Worm (Caenorhabditis elegans): Measurements from ENCODE around the gene pho-5.
A peak's percentile ranks its signal among the peaks of the same experiment; 100 is the strongest.

The pho-5 gene

DNA sequence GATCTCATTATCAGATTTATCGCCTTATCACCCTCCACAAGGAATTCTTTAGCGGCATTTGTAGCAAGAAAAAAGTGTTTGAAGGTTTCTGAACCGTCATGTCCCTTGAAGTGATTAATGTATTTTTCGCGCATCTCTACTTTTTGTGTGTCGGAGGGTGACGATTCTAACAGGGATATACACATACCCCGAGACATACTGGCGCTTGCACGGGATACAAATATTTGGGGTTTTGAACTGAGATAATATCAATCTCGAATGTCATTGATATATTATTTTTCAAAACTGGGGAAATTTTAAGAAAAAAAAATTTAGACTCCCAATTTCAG is 19.9 kb upstream of the pho-5 start:
- TF ChIP-seq nhr-76 (tag; optimal IDR thresholded peaks at IDR 0.05) (no peak), nhr-43 (tag; optimal IDR thresholded peaks at IDR 0.05; ENCODE audit: poor library complexity, severe bottlenecking) (peak; percentile 43), ceh-9 (tag; optimal IDR thresholded peaks at IDR 0.05) (no peak), ceh-16 (tag; optimal IDR thresholded peaks at IDR 0.05) (no peak), elt-3 (tag; optimal IDR thresholded peaks at IDR 0.05) (peak in 1 of 3 experiments; percentile 13), nhr-25 (tag; optimal IDR thresholded peaks at IDR 0.05) (peak; percentile 30), egl-27 (tag; optimal IDR thresholded peaks at IDR 0.05) (no peak), nhr-23 (tag; optimal IDR thresholded peaks at IDR 0.05) (peak; percentile 33)

DNA sequence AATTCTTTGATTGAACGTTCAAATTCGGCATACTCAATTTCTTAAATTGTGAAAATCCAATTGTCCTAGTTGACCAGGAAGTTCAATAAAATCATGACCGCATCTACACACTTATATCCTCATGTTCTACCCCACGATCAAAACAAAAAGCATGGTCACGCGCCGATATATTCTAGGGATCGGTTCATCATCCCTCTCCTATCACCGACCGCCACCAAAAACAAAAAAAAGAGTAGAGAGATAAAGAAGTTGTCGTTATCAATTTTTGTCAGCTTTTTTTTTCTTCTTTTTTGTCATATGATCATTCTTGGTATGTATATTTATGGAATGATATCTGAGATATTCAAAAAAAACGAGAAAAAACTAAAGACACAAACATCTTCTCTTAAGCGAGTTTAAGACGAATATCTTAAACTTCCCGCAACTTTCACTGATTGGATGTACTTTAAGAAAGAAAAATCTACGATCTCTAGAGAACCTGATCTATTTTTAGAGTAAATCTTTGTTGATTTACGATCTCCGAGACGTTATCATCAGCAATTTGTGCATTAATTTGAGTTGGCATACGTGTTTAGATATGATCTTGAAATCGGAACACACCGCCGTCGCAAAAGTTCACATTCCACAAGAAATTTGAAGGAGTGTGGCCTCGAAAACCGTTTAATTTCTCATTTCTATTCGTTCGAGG is 19.4 kb upstream of the pho-5 start:
- peak; percentile 38 for TF ChIP-seq nhr-43 (tag; optimal IDR thresholded peaks at IDR 0.05; ENCODE audit: poor library complexity, severe bottlenecking)
- TF ChIP-seq elt-1 (tag; optimal IDR thresholded peaks at IDR 0.05), result peak; percentile 35
- TF ChIP-seq nhr-23 (tag; optimal IDR thresholded peaks at IDR 0.05), result peak; percentile 79
- no peak for TF ChIP-seq ztf-11 (tag; optimal IDR thresholded peaks at IDR 0.05)
- TF ChIP-seq elt-3 (tag; optimal IDR thresholded peaks at IDR 0.05), result peak in 1 of 3 experiments; percentile 55
- no peak for TF ChIP-seq hmg-11 (tag; optimal IDR thresholded peaks at IDR 0.05)
- peak; percentile 13 for TF ChIP-seq nfya-1 (tag; optimal IDR thresholded peaks at IDR 0.05; ENCODE audit: insufficient read depth)

DNA sequence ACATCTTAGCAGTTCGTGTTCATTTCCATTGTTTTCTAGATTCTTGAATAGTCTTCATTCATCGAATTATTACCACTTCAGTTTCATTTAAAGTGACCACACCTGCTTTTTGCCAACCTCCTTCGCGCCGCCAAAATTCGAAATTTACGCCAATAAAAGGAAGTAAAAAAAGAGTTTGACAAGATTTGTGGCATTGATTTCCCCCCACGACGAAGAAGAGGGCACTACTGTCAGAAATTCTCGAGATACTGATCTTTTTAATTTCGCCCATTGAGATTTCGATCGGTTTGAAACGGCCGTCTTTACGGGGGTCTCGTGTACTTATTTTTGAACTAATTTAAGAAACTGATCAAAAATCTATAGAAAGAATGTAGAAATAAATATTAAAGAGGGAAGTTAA is 16.0 kb upstream of the pho-5 start:
- TF ChIP-seq snpc-4 (tag; optimal IDR thresholded peaks at IDR 0.05), result no peak
- peak; percentile 22 for TF ChIP-seq nhr-25 (tag; optimal IDR thresholded peaks at IDR 0.05)
- TF ChIP-seq nhr-43 (tag; optimal IDR thresholded peaks at IDR 0.05; ENCODE audit: poor library complexity, severe bottlenecking), result no peak
- TF ChIP-seq elt-1 (tag; optimal IDR thresholded peaks at IDR 0.05), result peak; percentile 83

ce11 chrIII:7300763-7301162 is 15.1 kb upstream of the pho-5 start:
- TF ChIP-seq nhr-67 (tag; optimal IDR thresholded peaks at IDR 0.05) (no peak), ztf-11 (tag; optimal IDR thresholded peaks at IDR 0.05) (no peak), R02D3.7 (tag; optimal IDR thresholded peaks at IDR 0.05) (no peak)

ce11 chrIII:7300169-7300568 is 14.5 kb upstream of the pho-5 start:
- TF ChIP-seq fkh-10 (GFP tag; optimal IDR thresholded peaks at IDR 0.05) (no peak), ceh-82 (tag; optimal IDR thresholded peaks at IDR 0.05) (no peak), nhr-43 (tag; optimal IDR thresholded peaks at IDR 0.05; ENCODE audit: poor library complexity, severe bottlenecking) (peak; percentile 67), nhr-23 (tag; optimal IDR thresholded peaks at IDR 0.05) (peak; percentile 81), egl-27 (tag; optimal IDR thresholded peaks at IDR 0.05) (no peak), unc-39 (tag; optimal IDR thresholded peaks at IDR 0.05) (no peak), R02D3.7 (tag; optimal IDR thresholded peaks at IDR 0.05) (no peak), pqm-1 (tag; optimal IDR thresholded peaks at IDR 0.05) (no peak), elt-1 (tag; optimal IDR thresholded peaks at IDR 0.05) (peak; percentile 94), mdl-1 (tag; optimal IDR thresholded peaks at IDR 0.05) (peak; percentile 11), nhr-25 (tag; optimal IDR thresholded peaks at IDR 0.05) (peak; percentile 89)

DNA sequence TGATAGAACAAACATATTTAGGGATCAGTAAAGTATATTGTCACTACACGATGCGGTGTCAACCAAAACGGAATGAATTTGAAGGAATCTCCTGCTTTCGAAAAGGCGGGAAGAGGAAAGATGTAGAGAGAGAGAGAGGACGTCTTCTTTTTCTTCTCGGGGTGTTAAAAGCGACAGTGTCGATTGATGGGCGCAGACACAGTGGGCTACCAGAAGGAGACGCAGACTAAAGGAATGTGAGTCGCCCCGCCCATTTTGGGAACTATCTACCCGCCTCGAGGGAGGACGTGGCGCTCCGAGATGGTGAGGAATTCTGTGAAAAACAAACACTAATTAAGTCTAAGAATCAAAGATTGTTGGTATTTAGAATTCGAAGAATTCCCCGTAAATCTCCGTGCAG is 13.8 kb upstream of the pho-5 start, which contains the start of the genes B0361.14 and B0361.9:
Gene B0361.14, minus strand, starts transcription at position 66 of the 400 bp plus-strand sequence.
Gene B0361.9, minus strand, starts transcription at position 166 of the 400 bp plus-strand sequence.
- TF ChIP-seq R02D3.7 (tag; optimal IDR thresholded peaks at IDR 0.05) (no peak), ama-1 (optimal IDR thresholded peaks at IDR 0.05) (no peak), nfya-1 (tag; optimal IDR thresholded peaks at IDR 0.05; ENCODE audit: insufficient read depth) (no peak), nhr-25 (tag; optimal IDR thresholded peaks at IDR 0.05) (peak; percentile 48), nhr-23 (tag; optimal IDR thresholded peaks at IDR 0.05) (peak; percentile 41)

- peak; percentile 41 for TF ChIP-seq ama-1 (optimal IDR thresholded peaks at IDR 0.05)
- TF ChIP-seq ceh-9 (tag; optimal IDR thresholded peaks at IDR 0.05), result no peak
- TF ChIP-seq nhr-25 (tag; optimal IDR thresholded peaks at IDR 0.05), result peak; percentile 52
- TF ChIP-seq elt-1 (tag; optimal IDR thresholded peaks at IDR 0.05), result peak; percentile 58
- peak; percentile 9 for TF ChIP-seq nhr-23 (tag; optimal IDR thresholded peaks at IDR 0.05)
Observed at ce11 chrIII:7298045-7298444, 12.4 kb upstream of the pho-5 start.

DNA sequence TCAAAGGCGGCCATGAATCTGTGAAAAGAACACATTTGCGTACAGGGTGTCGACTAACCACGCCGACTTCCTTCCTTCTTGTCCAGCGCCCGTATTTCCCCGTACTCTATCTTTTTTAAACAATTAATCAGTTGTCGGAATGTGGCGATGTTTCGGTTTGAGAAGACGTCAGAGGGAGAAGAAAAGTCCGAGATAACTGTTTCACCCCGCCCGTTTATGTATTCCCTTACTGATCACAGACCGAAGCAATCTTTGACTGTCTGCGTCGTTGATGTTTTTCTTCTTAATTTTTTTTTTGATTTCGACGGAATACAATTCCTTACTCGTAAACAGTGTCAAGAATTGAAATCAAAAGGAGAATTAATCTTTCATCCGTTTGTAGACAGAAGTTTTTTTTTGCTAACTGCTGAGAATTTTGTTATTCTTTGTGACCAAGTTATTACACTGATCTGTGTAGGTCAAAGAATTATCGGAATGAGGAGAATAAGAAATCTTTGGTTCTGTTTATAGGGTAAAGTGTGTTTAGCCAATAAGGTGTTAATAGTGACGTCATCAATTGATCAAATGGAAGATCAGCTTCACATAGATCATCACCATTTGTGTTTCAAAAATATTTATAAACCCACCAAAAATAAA is 11.5 kb upstream of the pho-5 start:
- peak; percentile 35 for TF ChIP-seq ama-1 (optimal IDR thresholded peaks at IDR 0.05)
- TF ChIP-seq fkh-2 (tag; optimal IDR thresholded peaks at IDR 0.05), result no peak
- no peak for TF ChIP-seq daf-12 (tag; optimal IDR thresholded peaks at IDR 0.05)
- TF ChIP-seq tbx-2 (tag; optimal IDR thresholded peaks at IDR 0.05), result no peak
- TF ChIP-seq nfya-1 (tag; optimal IDR thresholded peaks at IDR 0.05; ENCODE audit: insufficient read depth), result no peak
- TF ChIP-seq egl-5 (tag; optimal IDR thresholded peaks at IDR 0.05), result no peak
- TF ChIP-seq ztf-11 (tag; optimal IDR thresholded peaks at IDR 0.05), result no peak
- no peak for TF ChIP-seq mdl-1 (tag; optimal IDR thresholded peaks at IDR 0.05)
- peak in 1 of 3 experiments; percentile 32 for TF ChIP-seq elt-3 (tag; optimal IDR thresholded peaks at IDR 0.05)
- no peak for TF ChIP-seq eor-1 (tag; optimal IDR thresholded peaks at IDR 0.05)
- TF ChIP-seq nhr-237 (tag; optimal IDR thresholded peaks at IDR 0.05), result no peak
- no peak for TF ChIP-seq elt-1 (tag; optimal IDR thresholded peaks at IDR 0.05)
- TF ChIP-seq lsy-12 (tag; optimal IDR thresholded peaks at IDR 0.05), result no peak
- no peak for TF ChIP-seq fkh-10 (GFP tag; optimal IDR thresholded peaks at IDR 0.05)
- no peak for TF ChIP-seq mml-1 (tag; optimal IDR thresholded peaks at IDR 0.05)
- no peak for TF ChIP-seq ztf-4 (tag; optimal IDR thresholded peaks at IDR 0.05)
- TF ChIP-seq unc-62 (GFP tag; optimal IDR thresholded peaks at IDR 0.05), result peak; percentile 50
- TF ChIP-seq nhr-23 (tag; optimal IDR thresholded peaks at IDR 0.05), result peak; percentile 61
